Fruit fly (Drosophila melanogaster): Measurements from ENCODE around the gene CG7382.

Gene CG7382

DNA sequence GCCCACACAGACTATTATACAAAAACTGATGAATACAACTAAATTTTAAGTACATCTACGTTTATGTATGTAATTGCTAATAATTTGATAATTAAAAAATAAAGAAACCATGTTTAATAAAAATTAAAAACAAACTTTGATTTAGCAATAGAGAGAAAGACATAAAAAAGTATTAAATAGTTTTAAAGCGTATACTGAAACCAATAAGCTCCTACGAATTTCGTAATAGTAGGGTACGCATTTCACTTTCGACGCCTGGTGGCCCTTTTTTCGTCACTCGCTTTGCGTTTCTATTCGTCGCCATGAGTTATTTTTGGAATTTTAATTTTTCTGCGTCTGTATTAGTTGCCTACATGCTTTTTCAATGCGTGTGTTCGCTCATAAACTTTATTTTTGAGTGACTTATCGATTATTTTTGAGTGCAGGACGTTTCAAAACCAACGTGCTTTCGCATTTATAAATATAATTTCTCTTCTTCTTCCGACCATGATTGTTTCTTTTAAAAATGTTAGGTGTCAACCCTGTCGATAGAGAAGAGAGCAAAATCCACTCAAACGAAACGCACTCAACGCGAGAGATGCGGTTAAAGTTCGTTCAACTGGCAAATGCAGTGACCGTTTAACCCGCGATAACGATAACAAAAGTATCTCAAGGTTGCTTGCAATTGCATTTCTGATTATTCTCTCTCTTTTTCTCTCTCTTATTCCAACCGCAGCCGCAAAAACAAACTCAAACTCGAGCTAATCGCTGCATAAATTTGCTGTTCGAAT, 27.0 kb upstream of the CG7382 start, which contains the start of gene Oscillin (continued):
- peak; percentile 73; the same call in 1 of the 2 replicates for TF ChIP-seq sisA (GFP tag; IDR thresholded peaks at IDR 0.05)
- TF ChIP-seq Bteb2 (GFP tag; optimal IDR thresholded peaks at IDR 0.05) = peak; percentile 79
- TF ChIP-seq CG7372 (GFP tag; IDR thresholded peaks at IDR 0.05) = peak; percentile 77
- TF ChIP-seq Lhr (GFP tag; optimal IDR thresholded peaks at IDR 0.05) = no peak
- peak; percentile 82 for TF ChIP-seq cwo (GFP tag; optimal IDR thresholded peaks at IDR 0.05)
- TF ChIP-seq CG14860 (GFP tag; IDR thresholded peaks at IDR 0.05; ENCODE audit: partially characterized antibody) = peak; percentile 83
- peak; percentile 84 for TF ChIP-seq H2.0 (GFP tag; IDR thresholded peaks at IDR 0.05)
- TF ChIP-seq ara (GFP tag; IDR thresholded peaks at IDR 0.05) = peak; percentile 87
- peak; percentile 47 for TF ChIP-seq Max (GFP tag; optimal IDR thresholded peaks at IDR 0.05)
- TF ChIP-seq CG13894 (tag; optimal IDR thresholded peaks at IDR 0.05) = peak; percentile 71
- peak; percentile 74 for TF ChIP-seq al (GFP tag; IDR thresholded peaks at IDR 0.05)
- TF ChIP-seq fu2 (GFP tag; optimal IDR thresholded peaks at IDR 0.05) = no peak
- peak; percentile 68; the same call in 2 of the 3 replicates for TF ChIP-seq CG16813 (GFP tag; IDR thresholded peaks at IDR 0.05; ENCODE audit: partially characterized antibody)
- peak; percentile 89 for TF ChIP-seq CG8388 (GFP tag; optimal IDR thresholded peaks at IDR 0.05)
- no peak for TF ChIP-seq Dp (GFP tag; optimal IDR thresholded peaks at IDR 0.05)
- TF ChIP-seq Hmr (GFP tag; optimal IDR thresholded peaks at IDR 0.05) = no peak
- peak; percentile 67 for TF ChIP-seq CG3065 (GFP tag; optimal IDR thresholded peaks at IDR 0.05)
- peak; percentile 18 for TF ChIP-seq chn (GFP tag; optimal IDR thresholded peaks at IDR 0.05)
- peak; percentile 42 for TF ChIP-seq crc (GFP tag; optimal IDR thresholded peaks at IDR 0.05)
- TF ChIP-seq CG10366 (GFP tag; IDR thresholded peaks at IDR 0.05) = peak; percentile 60; the same call in 1 of the 2 replicates
- no peak for TF ChIP-seq lov (optimal IDR thresholded peaks at IDR 0.05)
- peak; percentile 77; the same call in 2 of the 3 replicates for TF ChIP-seq lov (GFP tag; IDR thresholded peaks at IDR 0.05)
- TF ChIP-seq knrl (GFP tag; IDR thresholded peaks at IDR 0.05; ENCODE audit: partially characterized antibody) = no peak
- TF ChIP-seq CG34376 (GFP tag; optimal IDR thresholded peaks at IDR 0.05) = peak; percentile 33
- TF ChIP-seq CG10209 (GFP tag; optimal IDR thresholded peaks at IDR 0.05) = peak; percentile 77
- no peak for TF ChIP-seq CG7786 (GFP tag; optimal IDR thresholded peaks at IDR 0.05)
- peak; percentile 83 for TF ChIP-seq ranshi (GFP tag; IDR thresholded peaks at IDR 0.05)
- TF ChIP-seq CG5245 (GFP tag; optimal IDR thresholded peaks at IDR 0.05) = peak; percentile 67
- TF ChIP-seq zen (tag; optimal IDR thresholded peaks at IDR 0.05) = no peak
- TF ChIP-seq TFAM (GFP tag; optimal IDR thresholded peaks at IDR 0.05) = no peak
- peak; percentile 87 for TF ChIP-seq CG34422 (GFP tag; IDR thresholded peaks at IDR 0.05)
- peak; percentile 77 for TF ChIP-seq az2 (GFP tag; optimal IDR thresholded peaks at IDR 0.05)
- peak; percentile 51; the same call in 1 of the 3 replicates for TF ChIP-seq ci (GFP tag; IDR thresholded peaks at IDR 0.05)
- TF ChIP-seq CG1603 (tag; optimal IDR thresholded peaks at IDR 0.05) = no peak
- peak; percentile 72 for TF ChIP-seq Nf-YC (tag; optimal IDR thresholded peaks at IDR 0.05)
- no peak for TF ChIP-seq pnt (GFP tag; optimal IDR thresholded peaks at IDR 0.05)
- peak; percentile 91 for TF ChIP-seq gce (GFP tag; IDR thresholded peaks at IDR 0.05)
- TF ChIP-seq D19B (GFP tag; optimal IDR thresholded peaks at IDR 0.05) = peak; percentile 72
- peak; percentile 58 for TF ChIP-seq CG10654 (GFP tag; optimal IDR thresholded peaks at IDR 0.05)
- TF ChIP-seq Dek (tag; optimal IDR thresholded peaks at IDR 0.05) = peak; percentile 58
- TF ChIP-seq CG10979 (tag; optimal IDR thresholded peaks at IDR 0.05) = peak; percentile 88
- peak; percentile 89 for TF ChIP-seq phol (tag; optimal IDR thresholded peaks at IDR 0.05)
- TF ChIP-seq Rfx (GFP tag; IDR thresholded peaks at IDR 0.05) = peak; percentile 87
- TF ChIP-seq dan (GFP tag; IDR thresholded peaks at IDR 0.05) = no peak
- TF ChIP-seq her (GFP tag; optimal IDR thresholded peaks at IDR 0.05) = no peak
- no peak for TF ChIP-seq CG12236 (GFP tag; optimal IDR thresholded peaks at IDR 0.05)
- TF ChIP-seq bsh (GFP tag; optimal IDR thresholded peaks at IDR 0.05) = peak in 1 of 2 experiments; percentile 93
- peak; percentile 53 for TF ChIP-seq CG12155 (GFP tag; optimal IDR thresholded peaks at IDR 0.05)
- peak; percentile 55; the same call in 1 of the 2 replicates for TF ChIP-seq CG6272 (GFP tag; IDR thresholded peaks at IDR 0.05)

All from whole organism, embryonic.